Worm (Caenorhabditis elegans): ENCODE measurements around the gene K09E4.4.

ce11 chrII:14086931-14087330, 35.0 kb downstream of the K09E4.4 start:
- no peak for TF ChIP-seq fkh-10 (GFP tag; optimal IDR thresholded peaks at IDR 0.05)
- no peak for TF ChIP-seq ZK546.5 (tag; optimal IDR thresholded peaks at IDR 0.05)
- no peak for TF ChIP-seq ceh-82 (tag; optimal IDR thresholded peaks at IDR 0.05)
